Worm (Caenorhabditis elegans): ENCODE data around the gene Y105C5B.3.

Y105C5B.3 gene

DNA sequence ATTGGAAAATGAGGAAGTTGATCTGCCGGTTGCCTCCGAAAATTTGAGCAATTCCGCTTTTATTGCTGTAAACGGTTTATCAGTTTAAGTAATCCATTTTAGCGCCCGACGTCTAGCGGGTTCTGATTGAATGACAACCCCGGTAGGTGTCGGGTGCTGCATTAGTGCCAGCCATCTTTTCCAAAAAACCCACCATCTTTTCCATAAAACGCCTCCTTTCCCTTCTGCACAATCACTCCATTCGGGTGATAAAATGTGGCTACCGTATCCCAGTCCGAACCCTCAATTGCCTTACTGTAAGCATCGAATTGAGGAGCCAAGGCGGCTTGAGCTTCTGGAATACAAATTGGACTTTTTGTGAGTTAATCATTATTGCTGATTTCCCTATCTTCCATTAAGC is 16.1 kb downstream of the Y105C5B.3 start:
- no peak for TF ChIP-seq unc-120 (tag; optimal IDR thresholded peaks at IDR 0.05; ENCODE audit: poor library complexity, severe bottlenecking)
- TF ChIP-seq unc-39 (tag; optimal IDR thresholded peaks at IDR 0.05) = no peak
- no peak for TF ChIP-seq bed-3 (GFP tag; optimal IDR thresholded peaks at IDR 0.05)
- no peak for TF ChIP-seq ztf-11 (tag; optimal IDR thresholded peaks at IDR 0.05)
- no peak for TF ChIP-seq mls-2 (tag; optimal IDR thresholded peaks at IDR 0.05)
- no peak for TF ChIP-seq mep-1 (tag; optimal IDR thresholded peaks at IDR 0.05)
- TF ChIP-seq pha-4 (tag; optimal IDR thresholded peaks at IDR 0.05) = no peak
- TF ChIP-seq M03D4.4 (tag; optimal IDR thresholded peaks at IDR 0.05) = no peak
- no peak for TF ChIP-seq lin-32 (GFP tag; optimal IDR thresholded peaks at IDR 0.05)
- TF ChIP-seq mab-5 (tag; optimal IDR thresholded peaks at IDR 0.05) = no peak
- no peak for TF ChIP-seq elt-1 (tag; optimal IDR thresholded peaks at IDR 0.05; ENCODE audit: borderline replicate concordance, insufficient read depth)
- TF ChIP-seq cnd-1 (tag; optimal IDR thresholded peaks at IDR 0.05) = no peak
- no peak for TF ChIP-seq nhr-28 (tag; optimal IDR thresholded peaks at IDR 0.05)
- TF ChIP-seq nhr-12 (tag; optimal IDR thresholded peaks at IDR 0.05) = no peak

DNA sequence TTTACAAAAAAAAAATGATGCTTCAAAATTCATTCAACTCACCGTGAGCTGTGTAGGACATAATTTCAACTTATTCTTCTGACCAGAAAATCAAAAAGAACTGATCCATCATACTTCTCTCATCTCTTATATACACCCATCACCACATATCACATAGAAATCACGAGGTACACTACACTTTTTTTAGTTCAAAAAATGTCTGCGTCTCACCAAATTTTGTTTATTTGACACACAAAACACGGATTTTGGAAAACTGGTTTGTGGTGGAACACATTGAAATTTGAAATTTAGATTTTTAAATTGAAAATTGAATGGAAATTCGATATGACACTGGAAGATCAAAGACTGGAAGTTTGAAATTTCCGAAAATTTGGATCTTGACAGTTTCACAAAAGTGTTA is 17.1 kb downstream of the Y105C5B.3 start, which contains the start of gene Y105C5B.5:
Gene Y105C5B.5, minus strand, starts transcription at position 103 of the 400 bp plus-strand sequence.
- no peak for TF ChIP-seq ztf-11 (tag; optimal IDR thresholded peaks at IDR 0.05)
- no peak for TF ChIP-seq unc-62 (GFP tag; optimal IDR thresholded peaks at IDR 0.05)
- TF ChIP-seq nhr-237 (tag; optimal IDR thresholded peaks at IDR 0.05) = no peak
- no peak for TF ChIP-seq lsy-2 (tag; optimal IDR thresholded peaks at IDR 0.05)
- TF ChIP-seq ham-2 (GFP tag; optimal IDR thresholded peaks at IDR 0.05) = no peak
- no peak for TF ChIP-seq bed-3 (GFP tag; optimal IDR thresholded peaks at IDR 0.05)
- no peak for TF ChIP-seq ceh-39 (tag; optimal IDR thresholded peaks at IDR 0.05)
- no peak for TF ChIP-seq unc-39 (tag; optimal IDR thresholded peaks at IDR 0.05)
- TF ChIP-seq ceh-43 (GFP tag; optimal IDR thresholded peaks at IDR 0.05) = no peak
- TF ChIP-seq lin-32 (GFP tag; optimal IDR thresholded peaks at IDR 0.05) = no peak

- TF ChIP-seq nhr-2 (tag; optimal IDR thresholded peaks at IDR 0.05) (no peak), snpc-4 (tag; optimal IDR thresholded peaks at IDR 0.05) (no peak), pha-4 (tag; optimal IDR thresholded peaks at IDR 0.05) (no peak), elt-3 (tag; optimal IDR thresholded peaks at IDR 0.05) (no peak), mep-1 (tag; optimal IDR thresholded peaks at IDR 0.05) (no peak), lsy-2 (tag; optimal IDR thresholded peaks at IDR 0.05) (no peak), bed-3 (GFP tag; optimal IDR thresholded peaks at IDR 0.05) (no peak)
Measured at ce11 chrIV:15906059-15906632, 22.1 kb downstream of the Y105C5B.3 start, which contains the start of gene srv-15. srv-15 (plus strand) TSS chrIV:15906582.

ce11 chrIV:15908251-15908650 is 24.2 kb downstream of the Y105C5B.3 start:
- TF ChIP-seq mls-2 (tag; optimal IDR thresholded peaks at IDR 0.05) = no peak
- TF ChIP-seq lin-32 (GFP tag; optimal IDR thresholded peaks at IDR 0.05) = no peak

DNA sequence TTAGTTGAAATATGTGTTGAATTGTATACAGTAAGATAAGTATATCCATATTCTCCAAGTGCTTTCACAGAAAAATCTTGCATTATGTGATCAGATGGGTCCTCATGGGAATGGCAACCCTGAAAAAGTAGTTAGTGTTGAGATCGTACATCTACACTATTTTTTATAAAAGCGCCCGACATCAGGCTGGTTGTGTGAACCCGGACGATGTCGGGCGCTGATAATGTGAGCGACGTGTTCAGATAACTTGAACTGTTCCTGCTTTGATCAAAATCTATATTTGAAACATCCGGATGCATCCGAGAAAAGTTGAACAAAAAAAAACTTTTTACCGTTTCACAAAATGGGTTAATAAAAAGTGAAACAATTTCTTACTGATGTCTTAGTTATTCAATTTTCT is 31.0 kb downstream of the Y105C5B.3 start:
- TF ChIP-seq lsy-2 (tag; optimal IDR thresholded peaks at IDR 0.05) (no peak), ztf-11 (tag; optimal IDR thresholded peaks at IDR 0.05) (no peak), unc-120 (tag; optimal IDR thresholded peaks at IDR 0.05; ENCODE audit: poor library complexity, severe bottlenecking) (no peak), drap-1 (GFP tag; optimal IDR thresholded peaks at IDR 0.05) (no peak), nhr-237 (tag; optimal IDR thresholded peaks at IDR 0.05) (no peak), cnd-1 (tag; optimal IDR thresholded peaks at IDR 0.05) (no peak), mep-1 (tag; optimal IDR thresholded peaks at IDR 0.05) (no peak), nhr-12 (tag; optimal IDR thresholded peaks at IDR 0.05) (no peak), flh-1 (GFP tag; optimal IDR thresholded peaks at IDR 0.05) (no peak), mls-2 (tag; optimal IDR thresholded peaks at IDR 0.05) (no peak), lin-13 (tag; optimal IDR thresholded peaks at IDR 0.05) (no peak)

- TF ChIP-seq drap-1 (GFP tag; optimal IDR thresholded peaks at IDR 0.05) = no peak
- no peak for TF ChIP-seq sem-2 (GFP tag; optimal IDR thresholded peaks at IDR 0.05)
- no peak for TF ChIP-seq blmp-1 (tag; optimal IDR thresholded peaks at IDR 0.05)
- TF ChIP-seq ceh-39 (tag; optimal IDR thresholded peaks at IDR 0.05) = no peak
- no peak for TF ChIP-seq elt-3 (tag; optimal IDR thresholded peaks at IDR 0.05)
- TF ChIP-seq zip-8 (tag; optimal IDR thresholded peaks at IDR 0.05) = no peak
Measured at ce11 chrIV:15923000-15923399, 39.0 kb downstream of the Y105C5B.3 start.

All from whole organism, mixed stage, embryonic.